Worm (Caenorhabditis elegans): ENCODE data around the gene K10D11.2.

DNA sequence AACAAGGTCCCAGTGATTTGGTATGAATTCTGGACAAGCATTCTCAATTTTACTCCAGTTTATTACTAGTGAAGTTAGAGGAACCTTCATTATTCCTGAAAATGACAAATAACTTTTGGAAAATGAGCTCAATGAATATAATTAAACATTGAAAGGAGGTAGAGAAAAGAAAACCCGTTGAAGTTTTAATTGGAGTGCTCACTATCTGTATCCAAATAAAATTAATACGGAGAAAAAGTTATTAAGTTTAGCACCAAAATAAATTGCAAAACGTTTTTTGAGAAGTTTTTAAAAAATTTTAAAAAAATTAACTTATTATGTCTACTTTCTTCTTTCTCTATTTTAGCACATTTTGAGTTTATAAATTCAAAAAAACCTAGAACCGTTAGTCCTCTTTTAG is 32.3 kb upstream of the K10D11.2 start, which contains the start of gene F55G11.1:
- no peak for TF ChIP-seq T22C8.4 (GFP tag; IDR thresholded peaks at IDR 0.05)
- TF ChIP-seq cog-1 (tag; optimal IDR thresholded peaks at IDR 0.05): no peak
- no peak for TF ChIP-seq ztf-23 (GFP tag; IDR thresholded peaks at IDR 0.05)
